Worm (Caenorhabditis elegans) whole organism, L3 larva: Measurements from ENCODE around the gene eyg-1.

Experiments used
- ZK546.5 ChIP-seq: sonication (generic microtip); optimal IDR thresholded peaks from 2 replicates; lab custom pipeline; 2017; ENCODE audit warnings: missing biosample characterization, missing genetic modification characterization
- elt-2 ChIP-seq: sonication (generic microtip); optimal IDR thresholded peaks from 2 replicates; lab custom pipeline; 2016; ENCODE audit warnings: missing genetic modification reagents, mild to moderate bottlenecking, missing genetic modification characterization, missing compliant biosample characterization
- lin-39 ChIP-seq: fragments of 150-350 bp; optimal IDR thresholded peaks from 2 replicates; lab custom pipeline; 2018; ENCODE audit warnings: missing biosample characterization, missing genetic modification reagents, missing genetic modification characterization
- zag-1 ChIP-seq: fragments of 150-350 bp; optimal IDR thresholded peaks from 2 replicates; lab custom pipeline; 2014; ENCODE audit warnings: missing biosample characterization, missing genetic modification characterization

DNA sequence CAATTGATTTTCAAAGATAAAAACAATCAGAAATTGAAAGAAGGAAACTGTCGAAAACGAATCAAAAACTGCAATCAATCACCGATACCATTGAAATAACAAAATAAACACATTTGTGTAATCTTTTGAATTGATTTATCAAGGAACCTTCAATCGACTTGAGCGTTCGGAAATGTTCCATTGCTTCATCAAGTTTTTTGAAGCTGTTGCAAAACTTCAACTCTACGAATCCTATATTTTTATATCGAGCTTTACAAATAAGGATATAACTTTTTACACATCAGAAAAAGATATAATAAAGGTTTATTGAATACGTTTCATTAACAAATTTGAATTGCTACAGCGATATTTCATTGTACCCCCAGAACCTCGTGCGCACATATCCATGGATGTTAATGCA, 45.2 kb upstream of the eyg-1 start, which contains the start of gene chil-8:
- TF ChIP-seq zag-1 (tag; lab: Kevin White, UChicago) (no peak), elt-2 (tag; lab: Kevin White, UChicago) (no peak), lin-39 (tag; lab: Kevin White, UChicago) (no peak), ZK546.5 (no peak)
